Fruit fly (Drosophila melanogaster) Kc167 (cell line): ENCODE data around the gene CG15025.

Experiments
- Myc ChIP-seq: fragments of >200 bp; optimal IDR thresholded peaks from 2 replicates; lab custom pipeline; 2017; ENCODE audit warnings: missing external identifiers
- Sin3A ChIP-seq: fragments of >200 bp; optimal IDR thresholded peaks from 2 replicates; lab custom pipeline; 2018; ENCODE audit warnings: missing external identifiers
- ttk ChIP-seq: sonication (Bioruptor generic); optimal IDR thresholded peaks from 2 replicates; lab custom pipeline; 2017; ENCODE audit warnings: missing external identifiers

dm6 chr3R:19489963-19490362, 952 bp downstream of the CG15025 start:
- no peak for TF ChIP-seq Sin3A (lab: Kevin White, UChicago)
- no peak for TF ChIP-seq Myc (lab: Kevin White, UChicago)
- TF ChIP-seq ttk (lab: Kevin White, UChicago), result no peak
